Fruit fly (Drosophila melanogaster): Measurements from ENCODE around the gene P5cr.

P5cr gene

DNA sequence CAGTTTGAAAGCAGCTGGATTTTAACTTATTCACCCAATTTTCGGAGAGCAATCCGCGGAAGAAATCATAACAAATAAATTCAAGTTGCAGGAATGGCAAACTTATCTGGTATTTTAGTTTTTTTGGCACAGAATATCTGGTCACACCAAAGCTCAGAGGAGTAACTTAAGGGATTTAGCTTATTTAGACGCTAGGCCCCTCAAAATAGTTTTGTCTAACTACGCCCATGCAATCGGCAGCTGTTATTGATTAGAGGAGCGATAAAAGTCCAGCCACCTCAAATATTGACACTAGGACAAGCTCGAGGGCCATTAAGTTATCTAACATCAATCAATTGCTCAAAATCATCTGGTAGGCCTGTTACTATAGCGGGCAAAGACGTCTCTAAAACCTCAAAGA lies at the start of gene P5cr, which contains the start of gene GatA:
Gene P5cr, plus strand, starts transcription at position 174 of the 400 bp plus-strand sequence.
Gene GatA, minus strand, starts transcription at position 100 of the 400 bp plus-strand sequence.
- peak; percentile 74 for TF ChIP-seq CG17801 (GFP tag; optimal IDR thresholded peaks at IDR 0.05; ENCODE audit: partially characterized antibody)

dm6 chr3R:18980863-18981536 lies 47.7 kb upstream of the P5cr start, which contains the start of the genes dnk and Smu1:
TSS of gene dnk (plus strand) at chr3R:18980995.
TSS of gene Smu1 (minus strand) at chr3R:18981324.
- TF ChIP-seq CG17801 (GFP tag; optimal IDR thresholded peaks at IDR 0.05; ENCODE audit: partially characterized antibody), result peak; percentile 59

dm6 chr3R:18983614-18984185 lies 45.0 kb upstream of the P5cr start, which contains the start of the genes snRNP-U1-C and gukh:
TSS of gene snRNP-U1-C (minus strand) at chr3R:18983650.
TSS of gene gukh (plus strand) at chr3R:18984025.
- peak; percentile 83 for TF ChIP-seq CG17801 (GFP tag; optimal IDR thresholded peaks at IDR 0.05; ENCODE audit: partially characterized antibody)

- peak; percentile 81 for TF ChIP-seq CG17801 (GFP tag; optimal IDR thresholded peaks at IDR 0.05; ENCODE audit: partially characterized antibody)
Observed at dm6 chr3R:18985114-18985785, 43.5 kb upstream of the P5cr start.

- TF ChIP-seq CG17801 (GFP tag; optimal IDR thresholded peaks at IDR 0.05; ENCODE audit: partially characterized antibody), result no peak
Observed at dm6 chr3R:18986089-18986887, 42.4 kb upstream of the P5cr start.

- TF ChIP-seq CG17801 (GFP tag; optimal IDR thresholded peaks at IDR 0.05; ENCODE audit: partially characterized antibody), result no peak
Observed at dm6 chr3R:18987428-18988416, 41.0 kb upstream of the P5cr start.

- TF ChIP-seq CG17801 (GFP tag; optimal IDR thresholded peaks at IDR 0.05; ENCODE audit: partially characterized antibody), result no peak
Observed at dm6 chr3R:18988957-18989818, 39.5 kb upstream of the P5cr start.

- TF ChIP-seq CG17801 (GFP tag; optimal IDR thresholded peaks at IDR 0.05; ENCODE audit: partially characterized antibody), result no peak
Observed at dm6 chr3R:18989819-18990137, 39.0 kb upstream of the P5cr start.

DNA sequence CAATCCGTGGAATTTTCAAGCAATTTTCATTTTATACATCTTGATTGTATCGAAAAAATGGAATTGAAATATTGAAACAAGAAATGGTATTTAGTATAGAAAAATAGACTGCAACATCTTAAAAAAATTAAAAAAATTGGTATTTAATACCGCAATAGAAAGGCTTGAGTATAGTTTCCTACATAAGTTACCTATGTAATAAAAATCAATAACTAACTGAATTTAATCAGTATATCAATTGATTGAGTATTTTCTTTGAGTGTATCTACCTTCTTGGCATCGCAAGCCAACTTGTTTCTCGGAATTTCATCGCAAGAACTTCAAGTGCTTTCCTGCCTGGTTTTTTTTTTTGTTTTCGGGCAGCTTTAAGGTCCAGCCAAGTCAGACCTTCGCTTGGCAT lies 38.2 kb upstream of the P5cr start:
- no peak for TF ChIP-seq CG17801 (GFP tag; optimal IDR thresholded peaks at IDR 0.05; ENCODE audit: partially characterized antibody)

DNA sequence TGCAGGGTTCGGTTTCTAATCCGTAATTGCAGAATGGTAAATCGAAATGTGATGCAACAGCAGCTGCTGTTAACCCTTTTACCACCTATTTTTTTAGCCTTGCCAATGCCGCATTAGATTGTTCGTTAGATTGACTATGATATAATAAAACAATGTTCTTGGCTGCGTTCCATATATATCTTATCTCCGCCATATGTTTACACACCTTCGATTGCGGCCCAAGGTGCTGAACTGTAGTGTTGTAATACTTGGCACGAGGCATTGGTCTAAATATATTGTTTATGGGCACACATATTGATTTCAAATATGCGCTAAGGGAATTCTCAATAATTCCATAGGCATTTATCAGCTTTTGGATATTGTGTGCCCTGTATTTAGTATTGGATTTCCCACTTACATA lies 37.0 kb upstream of the P5cr start:
- TF ChIP-seq CG17801 (GFP tag; optimal IDR thresholded peaks at IDR 0.05; ENCODE audit: partially characterized antibody), result no peak

DNA sequence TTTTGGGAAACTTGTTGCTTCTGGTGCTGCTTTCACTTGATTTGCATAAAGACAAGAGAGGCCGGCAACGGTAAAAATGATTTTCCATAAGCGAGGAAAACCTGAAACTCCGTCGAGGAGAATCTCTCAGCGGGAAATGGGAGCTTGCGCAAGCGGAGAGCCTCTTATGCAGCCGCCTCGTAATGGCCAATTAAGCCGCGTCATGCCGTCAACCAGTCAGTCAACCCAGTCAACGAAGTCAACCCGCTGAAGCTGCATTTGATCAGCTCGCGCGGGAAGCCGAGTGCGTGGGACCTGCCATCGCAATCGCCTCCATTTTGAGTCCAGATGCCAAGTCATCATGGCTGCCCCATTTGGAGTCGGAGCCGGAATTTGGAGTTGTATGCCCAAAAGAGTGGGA lies 35.6 kb upstream of the P5cr start:
- no peak for TF ChIP-seq CG17801 (GFP tag; optimal IDR thresholded peaks at IDR 0.05; ENCODE audit: partially characterized antibody)

- TF ChIP-seq CG17801 (GFP tag; optimal IDR thresholded peaks at IDR 0.05; ENCODE audit: partially characterized antibody), result no peak
Observed at dm6 chr3R:18995556-18996272, 33.0 kb upstream of the P5cr start.

Measured in ovary, adult (tissue).